Worm (Caenorhabditis elegans) whole organism, L1 larva: ENCODE results near the gene K10G4.5.
A peak's percentile ranks its signal among the peaks of the same experiment; 100 is the strongest.
"Not testable (repeated sequence)": the region's sequence is repeated elsewhere in the genome, so short reads cannot be mapped to it uniquely, and the experiment has no call there.

Experiments
- C16A3.4 ChIP-seq: fragments of 150-350 bp; optimal IDR thresholded peaks from 2 replicates; lab custom pipeline; 2014; ENCODE audit warnings: missing biosample characterization, missing genetic modification characterization
- C34B4.2 ChIP-seq: sonication (generic microtip); optimal IDR thresholded peaks from 2 replicates; lab custom pipeline; 2017; ENCODE audit warnings: mild to moderate bottlenecking, missing genetic modification characterization, missing compliant biosample characterization
- F16B12.6 ChIP-seq: fragments of 150-350 bp; optimal IDR thresholded peaks from 2 replicates; lab custom pipeline; 2014; ENCODE audit warnings: missing biosample characterization, missing genetic modification characterization
- Y116A8C.19 ChIP-seq: sonication (generic microtip); optimal IDR thresholded peaks from 2 replicates; lab custom pipeline; 2016; ENCODE audit warnings: missing compliant biosample characterization, missing genetic modification characterization, borderline replicate concordance
- dpl-1 ChIP-seq, 3 experiments: fragments of 150-350 bp in 2 of 3; sonication (generic microtip) in 1 of 3; optimal IDR thresholded peaks; 2 replicates each; lab custom pipeline; 2014 to 2017; ENCODE audit warnings: missing biosample characterization in 3 of 3, missing genetic modification characterization in 3 of 3, missing genetic modification reagents in 3 of 3
- efl-3 ChIP-seq: fragments of 200-800 bp; sonication (Bioruptor generic); optimal IDR thresholded peaks from 2 replicates; lab custom pipeline; 2018; ENCODE audit warnings: mild to moderate bottlenecking, missing genetic modification characterization, missing compliant biosample characterization
- egl-13 ChIP-seq: sonication (generic microtip); optimal IDR thresholded peaks from 2 replicates; lab custom pipeline; 2016; ENCODE audit warnings: missing genotype, missing genetic modification reagents, missing genetic modification characterization, missing compliant biosample characterization
- egl-27 ChIP-seq, 2 experiments: fragments of 150-350 bp in 1 of 2; sonication (generic microtip); optimal IDR thresholded peaks; 3 replicates each; lab custom pipeline; 2017 to 2018; ENCODE audit warnings: missing biosample characterization in 2 of 2, missing genetic modification characterization in 2 of 2, missing genetic modification reagents in 2 of 2
- fkh-4 ChIP-seq: sonication (generic microtip); optimal IDR thresholded peaks from 2 replicates; lab custom pipeline; 2016; ENCODE audit warnings: missing compliant biosample characterization, missing genetic modification characterization, borderline replicate concordance
- hpl-2 ChIP-seq: fragments of 150-350 bp; optimal IDR thresholded peaks from 2 replicates; lab custom pipeline; 2014; ENCODE audit warnings: missing biosample characterization, missing genetic modification reagents, missing genetic modification characterization
- lin-14 ChIP-seq: fragments of 200-800 bp; sonication (Bioruptor generic); optimal IDR thresholded peaks from 2 replicates; lab custom pipeline; 2018; ENCODE audit warnings: mild to moderate bottlenecking, missing genetic modification characterization, moderate library complexity, missing compliant biosample characterization
- lin-35 ChIP-seq, 2 experiments: fragments of 150-350 bp; optimal IDR thresholded peaks; 2 replicates each; lab custom pipeline; 2014; ENCODE audit warnings: missing biosample characterization in 2 of 2, missing genetic modification characterization in 2 of 2, missing genetic modification reagents in 2 of 2
- lin-39 ChIP-seq: fragments of 150-350 bp; optimal IDR thresholded peaks from 2 replicates; lab custom pipeline; 2014; ENCODE audit warnings: missing biosample characterization, missing genetic modification reagents, missing genetic modification characterization
- mab-9 ChIP-seq: fragments of 200-800 bp; sonication (Bioruptor generic); IDR thresholded peaks from 2 replicates; pipeline ENCODE4 v1.3.6; 2022; ENCODE audit warnings: missing genetic modification reagents, missing genetic modification characterization, missing compliant biosample characterization
- mdl-1 ChIP-seq, 2 experiments: fragments of 150-350 bp; optimal IDR thresholded peaks; 2 replicates each; lab custom pipeline; 2014 to 2017; ENCODE audit warnings: missing biosample characterization in 2 of 2, missing genetic modification characterization in 2 of 2, inconsistent platforms in 1 of 2
- nhr-11 ChIP-seq: fragments of 150-350 bp; optimal IDR thresholded peaks from 2 replicates; lab custom pipeline; 2014; ENCODE audit warnings: missing biosample characterization, missing genetic modification characterization
- nhr-20 ChIP-seq: sonication (generic microtip); optimal IDR thresholded peaks from 2 replicates; lab custom pipeline; 2016; ENCODE audit warnings: mild to moderate bottlenecking, missing genetic modification characterization, missing compliant biosample characterization
- nhr-84 ChIP-seq: sonication (generic microtip); optimal IDR thresholded peaks from 2 replicates; lab custom pipeline; 2017; ENCODE audit warnings: missing biosample characterization, missing genetic modification characterization
- nhr-85 ChIP-seq: sonication (generic microtip); peaks from one replicate; lab custom pipeline; 2016; ENCODE audit warnings: missing genetic modification characterization, inconsistent platforms, missing compliant biosample characterization
- pax-3 ChIP-seq: fragments of 200-800 bp; sonication (Bioruptor generic); optimal IDR thresholded peaks from 2 replicates; lab custom pipeline; 2018; ENCODE audit warnings: mild to moderate bottlenecking, missing genetic modification characterization, moderate library complexity, missing compliant biosample characterization
- skn-1 ChIP-seq: fragments of 150-350 bp; optimal IDR thresholded peaks from 2 replicates; lab custom pipeline; 2014; ENCODE audit warnings: missing biosample characterization, missing genetic modification characterization
- snu-23 ChIP-seq: sonication (generic microtip); optimal IDR thresholded peaks from 2 replicates; lab custom pipeline; 2016; ENCODE audit warnings: missing genetic modification characterization, missing compliant biosample characterization
- unc-62 ChIP-seq: fragments of 150-350 bp; optimal IDR thresholded peaks from 2 replicates; lab custom pipeline; 2014; ENCODE audit warnings: missing biosample characterization, missing genetic modification reagents, missing genetic modification characterization
- unc-86 ChIP-seq: sonication (generic microtip); optimal IDR thresholded peaks from 2 replicates; lab custom pipeline; 2016; ENCODE audit warnings: missing genetic modification characterization, missing compliant biosample characterization
- zag-1 ChIP-seq: fragments of 150-350 bp; optimal IDR thresholded peaks from 2 replicates; lab custom pipeline; 2014; ENCODE audit warnings: missing biosample characterization, missing genetic modification characterization
- zip-4 ChIP-seq: fragments of 200-800 bp; sonication (Bioruptor generic); optimal IDR thresholded peaks from 2 replicates; lab custom pipeline; 2018; ENCODE audit warnings: mild to moderate bottlenecking, missing genetic modification characterization, moderate library complexity, missing compliant biosample characterization

K10G4.5 gene

ce11 chrV:17257637-17258036, 43.6 kb downstream of the K10G4.5 start:
- peak; percentile 11 for TF ChIP-seq nhr-85 (tag; lab: Kevin White, UChicago)
- no peak for TF ChIP-seq mab-9
- TF ChIP-seq fkh-4 (tag; lab: Kevin White, UChicago) = no peak
- TF ChIP-seq, all 84 proteins: peak for 1

ce11 chrV:17255454-17255853, 45.8 kb downstream of the K10G4.5 start, which contains the start of gene srh-115:
Gene srh-115, plus strand, starts transcription at chrV:17255754.
- TF ChIP-seq unc-62 (GFP tag; lab: Kevin White, UChicago) (no peak), egl-13 (no peak), skn-1 (no peak), dpl-1 (GFP tag; optimal IDR thresholded peaks at IDR 0.05; lab: Kevin White, UChicago) (no peak), C34B4.2 (tag; lab: Kevin White, UChicago) (no peak), efl-3 (GFP tag; lab: Kevin White, UChicago) (no peak), lin-39 (no peak), nhr-11 (no peak), zip-4 (no peak), lin-35 (GFP tag; optimal IDR thresholded peaks at IDR 0.05; lab: Kevin White, UChicago) (no peak), zag-1 (tag; lab: Kevin White, UChicago) (no peak)

- TF ChIP-seq pax-3; unc-86 (tag; lab: Kevin White, UChicago); nhr-85 (tag; lab: Kevin White, UChicago): not testable (repeated sequence)
Measured at ce11 chrV:17255028-17255427, 46.2 kb downstream of the K10G4.5 start, which contains the start of gene srh-116. Gene srh-116, minus strand, starts transcription at chrV:17255128.

DNA sequence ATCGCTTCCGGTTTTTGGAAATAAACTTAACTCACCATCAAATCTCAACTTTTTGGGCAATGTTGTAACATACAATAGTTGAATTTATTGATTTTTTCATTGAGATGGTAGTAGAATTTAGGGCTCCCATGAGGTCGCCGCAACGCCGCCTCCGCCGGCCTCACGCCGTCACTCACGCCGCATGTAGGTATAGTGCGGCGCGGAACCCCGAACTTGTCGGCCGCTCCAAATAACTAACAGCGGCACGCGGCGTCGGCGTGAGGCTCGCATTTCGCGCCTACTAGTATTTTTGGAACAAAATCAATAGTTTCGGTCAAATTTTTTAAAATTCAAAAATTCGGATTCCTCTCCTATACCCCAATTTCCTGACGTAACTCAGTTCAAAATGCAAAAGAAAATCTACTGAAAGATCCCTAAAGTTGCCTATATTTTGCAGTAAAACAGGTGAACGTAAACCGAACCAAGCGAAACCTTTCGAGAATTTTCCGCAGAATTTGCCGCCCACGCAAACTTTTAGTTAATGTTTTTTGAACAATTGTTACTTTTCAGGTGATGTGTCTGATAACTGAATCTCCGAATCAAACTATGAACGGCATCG, 49.8 kb downstream of the K10G4.5 start, which contains the start of gene Y61B8A.6:
Gene Y61B8A.6 (plus strand): TSS at position 548 of the 598 bp plus-strand sequence.
- TF ChIP-seq nhr-20 (tag; lab: Kevin White, UChicago) = no peak

DNA sequence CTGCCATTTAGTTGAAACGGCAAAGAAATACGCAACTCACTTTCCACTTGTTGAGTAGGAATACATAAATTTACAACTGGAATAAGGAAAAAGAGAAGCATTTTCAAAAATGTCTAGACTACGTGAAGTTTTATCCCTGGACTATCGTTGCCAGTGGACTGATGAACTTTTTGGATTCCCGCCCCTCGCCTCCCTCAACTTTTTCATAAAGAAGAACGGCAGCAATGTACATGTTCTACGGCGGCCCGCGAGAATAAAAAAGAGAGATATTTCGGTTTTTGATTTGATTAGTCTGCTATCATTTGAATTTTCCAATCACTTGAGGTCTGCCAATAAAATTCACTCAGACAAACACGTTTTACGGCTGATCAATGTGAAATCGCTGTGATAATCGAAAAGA, 52.4 kb downstream of the K10G4.5 start, which contains the start of gene clec-243:
Gene clec-243 (minus strand): TSS at position 101 of the 400 bp plus-strand sequence.
- TF ChIP-seq lin-14 (GFP tag; lab: Kevin White, UChicago) (no peak), hpl-2 (no peak), mdl-1 (tag; optimal IDR thresholded peaks at IDR 0.05; lab: Kevin White, UChicago) (no peak), Y116A8C.19 (tag; lab: Kevin White, UChicago) (no peak), nhr-20 (tag; lab: Kevin White, UChicago) (no peak), F16B12.6 (tag; lab: Kevin White, UChicago) (no peak), nhr-84 (tag; lab: Kevin White, UChicago) (no peak), efl-3 (GFP tag; lab: Kevin White, UChicago) (no peak), snu-23 (GFP tag; lab: Kevin White, UChicago) (no peak), C16A3.4 (tag; lab: Kevin White, UChicago) (no peak), egl-27 (tag; optimal IDR thresholded peaks at IDR 0.05; lab: Kevin White, UChicago) (no peak)
